Comparison of ENCODE assay signal across 4 fruit fly cellular contexts in the genomic region with DNA sequence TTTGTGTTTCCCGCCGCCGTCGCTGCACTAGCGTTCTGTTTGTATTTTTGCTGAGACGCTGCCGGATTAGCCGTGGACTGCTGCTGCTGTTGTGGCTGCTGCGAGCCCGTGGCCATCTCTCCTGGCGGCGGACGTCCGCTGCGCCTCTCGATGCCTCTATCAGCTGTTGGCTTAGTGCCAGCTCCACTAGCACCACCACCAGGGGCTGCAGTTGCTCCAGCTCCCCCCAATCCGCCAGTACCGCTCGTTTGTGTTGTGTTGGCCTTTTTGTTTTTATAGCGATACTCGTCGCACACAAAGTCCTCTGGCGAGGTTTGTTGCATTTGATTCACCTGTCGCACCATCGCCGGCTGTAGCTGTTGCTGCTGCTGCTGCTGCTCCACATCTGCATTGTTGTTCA.
TF ChIP-seq lines count a peak whose summit lies in the region.

No protein-coding gene starts in this region.

- no peak for TF ChIP-seq CTCF in whole organism, embryonic (GFP tag; optimal IDR thresholded peaks at IDR 0.05; lab: Kevin White, UChicago)

TF ChIP-seq in whole organism, adult, 20 proteins besides CTCF, POLR2A, EP300 and RAD21:
- no peak for TF ChIP-seq CG14711 (tag; optimal IDR thresholded peaks at IDR 0.05; lab: Kevin White, UChicago)
- peak; percentile 43 for TF ChIP-seq Mnt (GFP tag; optimal IDR thresholded peaks at IDR 0.05; lab: Kevin White, UChicago)
- TF ChIP-seq toe (GFP tag; optimal IDR thresholded peaks at IDR 0.05; lab: Kevin White, UChicago): no peak
- TF ChIP-seq kay (GFP tag; lab: Kevin White, UChicago; ENCODE audit: borderline replicate concordance): no peak
- no peak for TF ChIP-seq Hr96 (GFP tag; optimal IDR thresholded peaks at IDR 0.05; lab: Kevin White, UChicago)
- peak; percentile 53 for TF ChIP-seq pad (GFP tag; optimal IDR thresholded peaks at IDR 0.05; lab: Kevin White, UChicago)
- TF ChIP-seq Crg-1 (GFP tag; optimal IDR thresholded peaks at IDR 0.05; lab: Kevin White, UChicago): peak; percentile 27
- no peak for TF ChIP-seq cnc (optimal IDR thresholded peaks at IDR 0.05; lab: Kevin White, UChicago)
- TF ChIP-seq CG7045 (GFP tag; optimal IDR thresholded peaks at IDR 0.05; lab: Kevin White, UChicago): no peak
- TF ChIP-seq CG11617 (GFP tag; optimal IDR thresholded peaks at IDR 0.05; lab: Kevin White, UChicago): no peak
- TF ChIP-seq CG7101 (tag; optimal IDR thresholded peaks at IDR 0.05; lab: Kevin White, UChicago): no peak
- TF ChIP-seq Clk (GFP tag; optimal IDR thresholded peaks at IDR 0.05; lab: Kevin White, UChicago): peak; percentile 29
- no peak for TF ChIP-seq bab1 (GFP tag; optimal IDR thresholded peaks at IDR 0.05; lab: Kevin White, UChicago)
- no peak for TF ChIP-seq cic (GFP tag; optimal IDR thresholded peaks at IDR 0.05; lab: Kevin White, UChicago)
- no peak for TF ChIP-seq CG12768 (GFP tag; optimal IDR thresholded peaks at IDR 0.05; lab: Kevin White, UChicago)
- peak; percentile 34 for TF ChIP-seq CG1620 (GFP tag; optimal IDR thresholded peaks at IDR 0.05; lab: Kevin White, UChicago)

TF ChIP-seq in whole organism, embryonic, 481 proteins besides CTCF, POLR2A, EP300 and RAD21:
- no peak for TF ChIP-seq CG6765 (GFP tag; optimal IDR thresholded peaks at IDR 0.05; lab: Kevin White, UChicago)
- TF ChIP-seq Drgx (GFP tag; IDR thresholded peaks at IDR 0.05; lab: Robert Waterston, UW): peak; percentile 39; the same call in 1 of the 2 replicates
- TF ChIP-seq aop (GFP tag; IDR thresholded peaks at IDR 0.05; lab: Robert Waterston, UW): no peak
- no peak for TF ChIP-seq Blimp-1 (GFP tag; optimal IDR thresholded peaks at IDR 0.05; lab: Kevin White, UChicago)
TF ChIP-seq in whole organism, embryonic: peak in this region for 1.

TF ChIP-seq in whole organism, prepupa, 60 proteins besides CTCF, POLR2A, EP300 and RAD21:
- TF ChIP-seq CG3919 (GFP tag; optimal IDR thresholded peaks at IDR 0.05; lab: Kevin White, UChicago): no peak
- no peak for TF ChIP-seq Hr4 (GFP tag; optimal IDR thresholded peaks at IDR 0.05; lab: Kevin White, UChicago)
- TF ChIP-seq CG15336 (GFP tag; IDR thresholded peaks at IDR 0.05; lab: Robert Waterston, UW): 0 out of 2 replicates have a peak, but pooled peaks have one; percentile 13

TF ChIP-seq in whole organism, pupa, 21 proteins besides CTCF, POLR2A, EP300 and RAD21:
- TF ChIP-seq CG32121 (GFP tag; IDR thresholded peaks at IDR 0.05; lab: Robert Waterston, UW) (peak; percentile 89), Snoo (tag; optimal IDR thresholded peaks at IDR 0.05; lab: Kevin White, UChicago) (no peak), CG4496 (GFP tag; IDR thresholded peaks at IDR 0.05; lab: Robert Waterston, UW) (peak; percentile 34; the same call in 1 of the 3 replicates), fd96Ca (GFP tag; IDR thresholded peaks at IDR 0.05; lab: Robert Waterston, UW) (peak; percentile 60; the same call in 2 of the 3 replicates), CG12605 (GFP tag; IDR thresholded peaks at IDR 0.05; lab: Robert Waterston, UW) (no peak), Ets98B (GFP tag; IDR thresholded peaks at IDR 0.05; lab: Robert Waterston, UW) (peak; percentile 48; the same call in 1 of the 2 replicates), CG17806 (tag; optimal IDR thresholded peaks at IDR 0.05; lab: Kevin White, UChicago) (no peak), CG15710 (tag; optimal IDR thresholded peaks at IDR 0.05; lab: Kevin White, UChicago) (no peak)
